Worm (Caenorhabditis elegans) whole organism, L1 larva: Measurements from ENCODE around the gene cpg-9.

Source experiments
- C04F5.9 ChIP-seq: sonication (generic microtip); optimal IDR thresholded peaks from 2 replicates; lab custom pipeline; 2016; ENCODE audit warnings: missing genetic modification characterization, missing compliant biosample characterization
- F16B12.6 ChIP-seq: fragments of 150-350 bp; optimal IDR thresholded peaks from 2 replicates; lab custom pipeline; 2014; ENCODE audit warnings: missing biosample characterization, missing genetic modification characterization
- Y116A8C.19 ChIP-seq: sonication (generic microtip); optimal IDR thresholded peaks from 2 replicates; lab custom pipeline; 2016; ENCODE audit warnings: missing compliant biosample characterization, missing genetic modification characterization, borderline replicate concordance
- aha-1 ChIP-seq: fragments of 150-350 bp; optimal IDR thresholded peaks from 2 replicates; lab custom pipeline; 2014; ENCODE audit warnings: missing biosample characterization, missing genetic modification characterization
- ceh-8 ChIP-seq: fragments of 200-800 bp; sonication (Bioruptor generic); optimal IDR thresholded peaks from 2 replicates; lab custom pipeline; 2018; ENCODE audit warnings: mild to moderate bottlenecking, missing genetic modification characterization, moderate library complexity, missing compliant biosample characterization
- dpl-1 ChIP-seq, 3 experiments: fragments of 150-350 bp in 2 of 3; sonication (generic microtip) in 1 of 3; optimal IDR thresholded peaks; 2 replicates each; lab custom pipeline; 2014 to 2017; ENCODE audit warnings: missing biosample characterization in 3 of 3, missing genetic modification characterization in 3 of 3, missing genetic modification reagents in 3 of 3
- dsc-1 ChIP-seq: sonication (generic microtip); optimal IDR thresholded peaks from 2 replicates; lab custom pipeline; 2016; ENCODE audit warnings: mild to moderate bottlenecking, missing genetic modification characterization, missing compliant biosample characterization
- efl-1 ChIP-seq, 4 experiments: fragments of 150-350 bp; optimal IDR thresholded peaks in 3 of 4; peaks in 1 of 4; 1 replicate in 1 of 4; 2 replicates in 3 of 4; lab custom pipeline; 2014; ENCODE audit warnings: missing biosample characterization in 2 of 4, missing genetic modification characterization in 2 of 4, missing genetic modification reagents in 2 of 4
- elt-2 ChIP-seq: sonication (generic microtip); optimal IDR thresholded peaks from 2 replicates; lab custom pipeline; 2016; ENCODE audit warnings: missing genetic modification characterization, mild to moderate bottlenecking, inconsistent platforms, missing compliant biosample characterization, missing genetic modification reagents
- ets-5 ChIP-seq: fragments of 200-800 bp; sonication (Bioruptor generic); IDR thresholded peaks from 2 replicates; pipeline ENCODE4 v1.3.6; 2022; ENCODE audit warnings: missing genetic modification characterization, missing compliant biosample characterization
- fkh-10 ChIP-seq: sonication (generic microtip); optimal IDR thresholded peaks from 2 replicates; lab custom pipeline; 2017; ENCODE audit warnings: missing biosample characterization, missing genetic modification reagents, missing genetic modification characterization
- fkh-4 ChIP-seq: sonication (generic microtip); optimal IDR thresholded peaks from 2 replicates; lab custom pipeline; 2016; ENCODE audit warnings: missing compliant biosample characterization, missing genetic modification characterization, borderline replicate concordance
- fos-1 ChIP-seq: fragments of 150-350 bp; optimal IDR thresholded peaks from 2 replicates; lab custom pipeline; 2014; ENCODE audit warnings: missing biosample characterization, missing genetic modification characterization
- grh-1 ChIP-seq: fragments of 200-800 bp; sonication (Bioruptor generic); IDR thresholded peaks from 2 replicates; pipeline ENCODE4 v1.3.6; 2022; ENCODE audit warnings: missing genetic modification reagents, missing genetic modification characterization, missing compliant biosample characterization
- hlh-17 ChIP-seq: fragments of 200-800 bp; sonication (Bioruptor generic); optimal IDR thresholded peaks from 2 replicates; lab custom pipeline; 2018; ENCODE audit warnings: missing genetic modification characterization, mild to moderate bottlenecking, missing compliant biosample characterization, moderate library complexity, borderline replicate concordance
- hlh-4 ChIP-seq: sonication (generic microtip); optimal IDR thresholded peaks from 2 replicates; lab custom pipeline; 2016; ENCODE audit warnings: mild to moderate bottlenecking, missing genetic modification characterization, missing compliant biosample characterization
- isw-1 ChIP-seq: fragments of 200-800 bp; sonication (Bioruptor generic); IDR thresholded peaks from 2 replicates; pipeline ENCODE4 v1.3.6; 2022; ENCODE audit warnings: missing genetic modification characterization, missing compliant biosample characterization
- lin-13 ChIP-seq: fragments of 150-350 bp; optimal IDR thresholded peaks from 2 replicates; lab custom pipeline; 2014; ENCODE audit warnings: missing biosample characterization, missing genetic modification reagents, missing genetic modification characterization
- lsy-2 ChIP-seq, 2 experiments: fragments of 150-350 bp; optimal IDR thresholded peaks; 2 replicates each; lab custom pipeline; 2014; ENCODE audit warnings: missing biosample characterization in 2 of 2, missing genetic modification characterization in 2 of 2
- mdl-1 ChIP-seq, 2 experiments: fragments of 150-350 bp; optimal IDR thresholded peaks; 2 replicates each; lab custom pipeline; 2014 to 2017; ENCODE audit warnings: missing biosample characterization in 2 of 2, missing genetic modification characterization in 2 of 2, inconsistent platforms in 1 of 2
- mep-1 ChIP-seq: fragments of 150-350 bp; optimal IDR thresholded peaks from 2 replicates; lab custom pipeline; 2014; ENCODE audit warnings: missing biosample characterization, missing genetic modification characterization
- nhr-237 ChIP-seq: fragments of 150-350 bp; optimal IDR thresholded peaks from 2 replicates; lab custom pipeline; 2014; ENCODE audit warnings: missing biosample characterization, missing genetic modification characterization
- nhr-47 ChIP-seq: sonication (generic microtip); optimal IDR thresholded peaks from 2 replicates; lab custom pipeline; 2016; ENCODE audit warnings: mild to moderate bottlenecking, missing genetic modification characterization, moderate library complexity, missing compliant biosample characterization
- nhr-76 ChIP-seq: sonication (generic microtip); optimal IDR thresholded peaks from 2 replicates; lab custom pipeline; 2017; ENCODE audit warnings: missing biosample characterization, missing genetic modification characterization
- nhr-77 ChIP-seq: fragments of 150-350 bp; optimal IDR thresholded peaks from 2 replicates; lab custom pipeline; 2014; ENCODE audit warnings: missing biosample characterization, missing genetic modification characterization
- nhr-90 ChIP-seq: sonication (generic microtip); optimal IDR thresholded peaks from 2 replicates; lab custom pipeline; 2016; ENCODE audit warnings: mild to moderate bottlenecking, missing genetic modification characterization, missing compliant biosample characterization; ENCODE audit not compliant: poor library complexity
- pag-3 ChIP-seq: sonication (generic microtip); optimal IDR thresholded peaks from 2 replicates; lab custom pipeline; 2017; ENCODE audit warnings: missing genetic modification characterization, mild to moderate bottlenecking, missing compliant biosample characterization, antibody characterized with exemption, borderline replicate concordance; ENCODE audit not compliant: insufficient read depth
- rnt-1 ChIP-seq: sonication (generic microtip); optimal IDR thresholded peaks from 2 replicates; lab custom pipeline; 2016; ENCODE audit warnings: mild to moderate bottlenecking, missing genetic modification characterization, moderate library complexity, missing compliant biosample characterization
- skn-1 ChIP-seq: fragments of 150-350 bp; optimal IDR thresholded peaks from 2 replicates; lab custom pipeline; 2014; ENCODE audit warnings: missing biosample characterization, missing genetic modification characterization
- sox-4 ChIP-seq: sonication (generic microtip); optimal IDR thresholded peaks from 2 replicates; lab custom pipeline; 2016; ENCODE audit warnings: missing genetic modification characterization, missing compliant biosample characterization
- sptf-1 ChIP-seq: fragments of 150-350 bp; optimal IDR thresholded peaks from 2 replicates; lab custom pipeline; 2014; ENCODE audit warnings: missing biosample characterization, missing genetic modification characterization
- sup-37 ChIP-seq: fragments of 200-800 bp; sonication (Bioruptor generic); optimal IDR thresholded peaks from 2 replicates; lab custom pipeline; 2018; ENCODE audit warnings: mild to moderate bottlenecking, missing genetic modification characterization, missing compliant biosample characterization
- tlp-1 ChIP-seq: fragments of 150-350 bp; optimal IDR thresholded peaks from 2 replicates; lab custom pipeline; 2014; ENCODE audit warnings: missing biosample characterization, missing genetic modification characterization
- unc-130 ChIP-seq: fragments of 150-350 bp; optimal IDR thresholded peaks from 2 replicates; lab custom pipeline; 2017; ENCODE audit warnings: missing biosample characterization, missing genetic modification characterization, inconsistent platforms
- unc-62 ChIP-seq: fragments of 150-350 bp; optimal IDR thresholded peaks from 2 replicates; lab custom pipeline; 2014; ENCODE audit warnings: missing biosample characterization, missing genetic modification reagents, missing genetic modification characterization
- zag-1 ChIP-seq: fragments of 150-350 bp; optimal IDR thresholded peaks from 2 replicates; lab custom pipeline; 2014; ENCODE audit warnings: missing biosample characterization, missing genetic modification characterization
- ztf-11 ChIP-seq, 2 experiments: sonication (generic microtip); optimal IDR thresholded peaks; 2 replicates each; lab custom pipeline; 2016 to 2017; ENCODE audit warnings: missing genetic modification characterization in 2 of 2, missing biosample characterization in 1 of 2, missing compliant biosample characterization in 1 of 2
- ztf-4 ChIP-seq: fragments of 150-350 bp; optimal IDR thresholded peaks from 2 replicates; lab custom pipeline; 2014; ENCODE audit warnings: missing biosample characterization, missing genetic modification characterization

cpg-9 gene

ce11 chrIV:3044158-3044557, 25.9 kb downstream of the cpg-9 start:
- no peak for TF ChIP-seq sox-4 (tag; lab: Kevin White, UChicago)
- no peak for TF ChIP-seq fkh-10 (GFP tag; lab: Kevin White, UChicago)
- TF ChIP-seq nhr-47 (tag; lab: Kevin White, UChicago): no peak
- TF ChIP-seq nhr-237 (tag; lab: Kevin White, UChicago): no peak
- no peak for TF ChIP-seq dpl-1 (GFP tag; optimal IDR thresholded peaks at IDR 0.05; lab: Kevin White, UChicago)
- no peak for TF ChIP-seq pag-3 (tag; lab: Kevin White, UChicago)
- TF ChIP-seq unc-130 (tag; lab: Kevin White, UChicago): no peak
- TF ChIP-seq isw-1 (GFP tag; lab: Robert Waterston, UW): no peak
- no peak for TF ChIP-seq mdl-1 (tag; optimal IDR thresholded peaks at IDR 0.05; lab: Kevin White, UChicago)
- TF ChIP-seq dsc-1 (tag; lab: Kevin White, UChicago): no peak
- TF ChIP-seq fkh-4 (tag; lab: Kevin White, UChicago): no peak
- no peak for TF ChIP-seq sup-37 (GFP tag; lab: Kevin White, UChicago)
- no peak for TF ChIP-seq tlp-1 (tag; lab: Kevin White, UChicago)
- TF ChIP-seq lsy-2 (tag; optimal IDR thresholded peaks at IDR 0.05; lab: Kevin White, UChicago): no peak
- no peak for TF ChIP-seq nhr-90 (tag; lab: Kevin White, UChicago)
- TF ChIP-seq C04F5.9: no peak
- no peak for TF ChIP-seq skn-1 (tag; lab: Kevin White, UChicago)
- no peak for TF ChIP-seq elt-2 (tag; lab: Kevin White, UChicago)

ce11 chrIV:3038740-3039139, 31.3 kb downstream of the cpg-9 start:
- TF ChIP-seq sptf-1 (tag; lab: Kevin White, UChicago) (no peak), lin-13 (GFP tag; lab: Kevin White, UChicago) (no peak), unc-130 (tag; lab: Kevin White, UChicago) (no peak), hlh-17 (GFP tag; lab: Kevin White, UChicago) (no peak)
- TF ChIP-seq, all 84 proteins: peak for 0

- TF ChIP-seq mep-1 (no peak), ztf-11 (tag; optimal IDR thresholded peaks at IDR 0.05; lab: Kevin White, UChicago) (no peak), fkh-10 (GFP tag; lab: Kevin White, UChicago) (no peak), F16B12.6 (no peak), efl-1 (optimal IDR thresholded peaks at IDR 0.05; lab: Kevin White, UChicago) (no peak), efl-1 (GFP tag; optimal IDR thresholded peaks at IDR 0.05 in 1 of 2; lab: Kevin White, UChicago) (no peak), grh-1 (no peak)
Observed at ce11 chrIV:3037932-3038331, 32.1 kb downstream of the cpg-9 start.

- no peak for TF ChIP-seq F16B12.6
- no peak for TF ChIP-seq mdl-1 (tag; optimal IDR thresholded peaks at IDR 0.05; lab: Kevin White, UChicago)
- no peak for TF ChIP-seq nhr-77 (tag; lab: Kevin White, UChicago)
- TF ChIP-seq mep-1: no peak
- no peak for TF ChIP-seq unc-62 (GFP tag; lab: Kevin White, UChicago)
- no peak for TF ChIP-seq ets-5 (GFP tag; lab: Robert Waterston, UW)
- no peak for TF ChIP-seq fos-1 (tag; lab: Kevin White, UChicago)
- no peak for TF ChIP-seq hlh-4 (tag; lab: Kevin White, UChicago)
- TF ChIP-seq rnt-1 (tag; lab: Kevin White, UChicago): no peak
- no peak for TF ChIP-seq aha-1 (tag; lab: Kevin White, UChicago)
- TF ChIP-seq nhr-76 (tag; lab: Kevin White, UChicago): no peak
- TF ChIP-seq ceh-8 (GFP tag; lab: Kevin White, UChicago): no peak
- no peak for TF ChIP-seq ztf-4 (tag; lab: Kevin White, UChicago)
- no peak for TF ChIP-seq tlp-1 (tag; lab: Kevin White, UChicago)
- TF ChIP-seq zag-1: no peak
- no peak for TF ChIP-seq Y116A8C.19 (tag; lab: Kevin White, UChicago)
- TF ChIP-seq dpl-1 (GFP tag; optimal IDR thresholded peaks at IDR 0.05; lab: Kevin White, UChicago): no peak
- TF ChIP-seq sup-37 (GFP tag; lab: Kevin White, UChicago): no peak
Observed at ce11 chrIV:3035375-3035774, 34.6 kb downstream of the cpg-9 start.
